In the genomic region with DNA sequence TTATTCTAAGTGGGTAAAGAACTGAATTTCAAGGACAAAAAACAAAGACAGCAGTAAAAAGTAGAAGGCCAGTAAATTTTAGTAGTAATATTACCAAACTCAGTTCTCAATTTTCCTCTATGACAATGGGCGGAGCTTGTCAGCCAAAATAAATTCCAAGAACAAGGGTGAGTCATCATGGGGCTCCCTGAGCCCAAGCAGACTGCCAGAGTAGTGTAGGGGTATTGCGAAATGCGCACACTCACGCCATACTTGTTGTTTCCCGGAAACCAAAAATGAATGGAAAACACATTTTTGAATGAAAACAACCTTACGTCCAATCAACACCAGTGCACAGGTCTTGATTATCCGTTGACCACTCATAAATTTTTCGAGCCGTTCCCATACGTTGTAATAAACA, we compare ENCODE assay signal across 4 worm cellular contexts.
TF ChIP-seq lines count a peak whose summit lies in the region.

No protein-coding gene starts in this region.

TF ChIP-seq in whole organism, L1 larva, 84 proteins besides CTCF, POLR2A, EP300 and RAD21 (continued from another document and continues in another):
- TF ChIP-seq nhr-28 (tag; optimal IDR thresholded peaks at IDR 0.05; lab: Kevin White, UChicago) (no peak), snu-23 (GFP tag; optimal IDR thresholded peaks at IDR 0.05; lab: Kevin White, UChicago) (no peak), xbp-1 (tag; optimal IDR thresholded peaks at IDR 0.05; lab: Kevin White, UChicago) (peak; percentile 13), pax-3 (tag; optimal IDR thresholded peaks at IDR 0.05; lab: Kevin White, UChicago) (peak; percentile 19), ceh-63 (GFP tag; optimal IDR thresholded peaks at IDR 0.05; lab: Kevin White, UChicago) (no peak), dsc-1 (tag; optimal IDR thresholded peaks at IDR 0.05; lab: Kevin White, UChicago) (peak; percentile 65), ama-1 (optimal IDR thresholded peaks at IDR 0.05; lab: Kevin White, UChicago) (no peak), ceh-82 (tag; optimal IDR thresholded peaks at IDR 0.05; lab: Kevin White, UChicago) (peak in 2 of 3 experiments; percentile 1 to 15), nhr-11 (tag; optimal IDR thresholded peaks at IDR 0.05; lab: Kevin White, UChicago) (peak; percentile 56), mdl-1 (tag; optimal IDR thresholded peaks at IDR 0.05; lab: Kevin White, UChicago) (no peak), C34B4.2 (tag; optimal IDR thresholded peaks at IDR 0.05; lab: Kevin White, UChicago) (no peak), blmp-1 (tag; optimal IDR thresholded peaks at IDR 0.05; lab: Kevin White, UChicago) (no peak), lin-13 (GFP tag; optimal IDR thresholded peaks at IDR 0.05; lab: Kevin White, UChicago) (peak; percentile 12), nhr-12 (tag; optimal IDR thresholded peaks at IDR 0.05; lab: Kevin White, UChicago) (no peak), tlp-1 (tag; optimal IDR thresholded peaks at IDR 0.05; lab: Kevin White, UChicago) (no peak), fkh-4 (tag; optimal IDR thresholded peaks at IDR 0.05; lab: Kevin White, UChicago; ENCODE audit: borderline replicate concordance) (no peak), mef-2 (tag; optimal IDR thresholded peaks at IDR 0.05; lab: Kevin White, UChicago) (peak; percentile 1), rnt-1 (tag; optimal IDR thresholded peaks at IDR 0.05; lab: Kevin White, UChicago) (no peak), lin-39 (tag; optimal IDR thresholded peaks at IDR 0.05; lab: Kevin White, UChicago) (no peak), unc-62 (GFP tag; optimal IDR thresholded peaks at IDR 0.05; lab: Kevin White, UChicago) (no peak), nhr-90 (tag; optimal IDR thresholded peaks at IDR 0.05; lab: Kevin White, UChicago; ENCODE audit: poor library complexity) (no peak), lin-15B (tag; optimal IDR thresholded peaks at IDR 0.05; lab: Kevin White, UChicago) (no peak), tbx-2 (tag; optimal IDR thresholded peaks at IDR 0.05; lab: Kevin White, UChicago) (peak; percentile 22), egl-13 (tag; optimal IDR thresholded peaks at IDR 0.05; lab: Kevin White, UChicago) (peak; percentile 59), ces-1 (GFP tag; optimal IDR thresholded peaks at IDR 0.05; lab: Kevin White, UChicago) (no peak), vab-15 (tag; optimal IDR thresholded peaks at IDR 0.05; lab: Kevin White, UChicago) (no peak), fkh-10 (GFP tag; optimal IDR thresholded peaks at IDR 0.05; lab: Kevin White, UChicago) (no peak), pqm-1 (tag; optimal IDR thresholded peaks at IDR 0.05; lab: Kevin White, UChicago) (no peak), unc-30 (tag; optimal IDR thresholded peaks at IDR 0.05; lab: Kevin White, UChicago) (no peak), zip-4 (GFP tag; optimal IDR thresholded peaks at IDR 0.05; lab: Kevin White, UChicago) (peak; percentile 84), swsn-7 (tag; optimal IDR thresholded peaks at IDR 0.05; lab: Kevin White, UChicago) (peak; percentile 63), ztf-4 (tag; optimal IDR thresholded peaks at IDR 0.05; lab: Kevin White, UChicago) (peak; percentile 38), dpl-1 (GFP tag; optimal IDR thresholded peaks at IDR 0.05; lab: Kevin White, UChicago) (no peak)

TF ChIP-seq in whole organism, L2 larva, 48 proteins besides CTCF, POLR2A, EP300 and RAD21 (continued from another document):
- TF ChIP-seq sma-9 (GFP tag; optimal IDR thresholded peaks at IDR 0.05; lab: Kevin White, UChicago) = peak; percentile 77
- TF ChIP-seq sma-9 (tag; optimal IDR thresholded peaks at IDR 0.05; lab: Kevin White, UChicago) = no peak
- TF ChIP-seq lsy-2 (tag; optimal IDR thresholded peaks at IDR 0.05; lab: Kevin White, UChicago) = peak in 1 of 2 experiments; percentile 71
- TF ChIP-seq aly-2 (tag; optimal IDR thresholded peaks at IDR 0.05; lab: Kevin White, UChicago) = no peak
- TF ChIP-seq nhr-23 (tag; optimal IDR thresholded peaks at IDR 0.05; lab: Kevin White, UChicago) = no peak
- TF ChIP-seq elt-1 (tag; optimal IDR thresholded peaks at IDR 0.05; lab: Kevin White, UChicago) = no peak
- no peak for TF ChIP-seq lin-39 (tag; optimal IDR thresholded peaks at IDR 0.05; lab: Kevin White, UChicago)
- TF ChIP-seq sem-4 (tag; optimal IDR thresholded peaks at IDR 0.05; lab: Kevin White, UChicago) = peak; percentile 28

TF ChIP-seq in whole organism, L3 larva, 47 proteins besides CTCF, POLR2A, EP300 and RAD21 (continued from another document):
- no peak for TF ChIP-seq nhr-67 (tag; optimal IDR thresholded peaks at IDR 0.05; lab: Kevin White, UChicago)
- TF ChIP-seq nhr-23 (tag; optimal IDR thresholded peaks at IDR 0.05; lab: Kevin White, UChicago) = no peak
- no peak for TF ChIP-seq ceh-16 (tag; optimal IDR thresholded peaks at IDR 0.05; lab: Kevin White, UChicago)
- no peak for TF ChIP-seq pqm-1 (tag; optimal IDR thresholded peaks at IDR 0.05; lab: Kevin White, UChicago)
- no peak for TF ChIP-seq mml-1 (tag; optimal IDR thresholded peaks at IDR 0.05; lab: Kevin White, UChicago)
- no peak for TF ChIP-seq nhr-77 (tag; optimal IDR thresholded peaks at IDR 0.05; lab: Kevin White, UChicago)
- no peak for TF ChIP-seq nhr-43 (tag; optimal IDR thresholded peaks at IDR 0.05; lab: Kevin White, UChicago; ENCODE audit: poor library complexity, severe bottlenecking)
- TF ChIP-seq unc-62 (GFP tag; optimal IDR thresholded peaks at IDR 0.05; lab: Kevin White, UChicago) = no peak
- TF ChIP-seq ceh-82 (tag; optimal IDR thresholded peaks at IDR 0.05; lab: Kevin White, UChicago) = no peak
- TF ChIP-seq nhr-11 (tag; optimal IDR thresholded peaks at IDR 0.05; lab: Kevin White, UChicago) = peak; percentile 74
- TF ChIP-seq zag-1 (tag; optimal IDR thresholded peaks at IDR 0.05; lab: Kevin White, UChicago) = no peak
- TF ChIP-seq ceh-9 (tag; optimal IDR thresholded peaks at IDR 0.05; lab: Kevin White, UChicago) = no peak
- no peak for TF ChIP-seq nhr-25 (tag; optimal IDR thresholded peaks at IDR 0.05; lab: Kevin White, UChicago)
- no peak for TF ChIP-seq eor-1 (tag; optimal IDR thresholded peaks at IDR 0.05; lab: Kevin White, UChicago)
- TF ChIP-seq egl-27 (tag; optimal IDR thresholded peaks at IDR 0.05; lab: Kevin White, UChicago) = no peak
- TF ChIP-seq lin-15B (tag; optimal IDR thresholded peaks at IDR 0.05; lab: Kevin White, UChicago) = peak; percentile 3
- no peak for TF ChIP-seq fkh-2 (tag; optimal IDR thresholded peaks at IDR 0.05; lab: Kevin White, UChicago)
- TF ChIP-seq lin-39 (tag; optimal IDR thresholded peaks at IDR 0.05; lab: Kevin White, UChicago) = peak; percentile 38
- TF ChIP-seq ztf-11 (tag; optimal IDR thresholded peaks at IDR 0.05; lab: Kevin White, UChicago) = no peak
- no peak for TF ChIP-seq unc-39 (tag; optimal IDR thresholded peaks at IDR 0.05; lab: Kevin White, UChicago)
- TF ChIP-seq egl-5 (tag; optimal IDR thresholded peaks at IDR 0.05; lab: Kevin White, UChicago) = no peak
- TF ChIP-seq elt-3 (tag; optimal IDR thresholded peaks at IDR 0.05; lab: Kevin White, UChicago) = no peak
- peak; percentile 57 for TF ChIP-seq jun-1 (tag; optimal IDR thresholded peaks at IDR 0.05; lab: Kevin White, UChicago)
- TF ChIP-seq skn-1 (tag; optimal IDR thresholded peaks at IDR 0.05; lab: Kevin White, UChicago) = no peak
- no peak for TF ChIP-seq elt-1 (tag; optimal IDR thresholded peaks at IDR 0.05; lab: Kevin White, UChicago)
- TF ChIP-seq lsy-12 (tag; optimal IDR thresholded peaks at IDR 0.05; lab: Kevin White, UChicago) = no peak
- no peak for TF ChIP-seq elt-2 (tag; optimal IDR thresholded peaks at IDR 0.05; lab: Kevin White, UChicago)

TF ChIP-seq in whole organism, L4 larva, 104 proteins besides CTCF, POLR2A, EP300 and RAD21 (continued from another document and continues in another):
- TF ChIP-seq zip-2 (tag; optimal IDR thresholded peaks at IDR 0.05; lab: Kevin White, UChicago) = no peak
- TF ChIP-seq nhr-28 (tag; optimal IDR thresholded peaks at IDR 0.05; lab: Kevin White, UChicago) = no peak
- no peak for TF ChIP-seq ceh-62 (tag; optimal IDR thresholded peaks at IDR 0.05; lab: Kevin White, UChicago)
- TF ChIP-seq madf-5 (GFP tag; IDR thresholded peaks at IDR 0.05; lab: Robert Waterston, UW) = no peak
- TF ChIP-seq attf-4 (tag; optimal IDR thresholded peaks at IDR 0.05; lab: Kevin White, UChicago) = no peak
- no peak for TF ChIP-seq nhr-42 (GFP tag; IDR thresholded peaks at IDR 0.05; lab: Robert Waterston, UW)
- TF ChIP-seq ces-1 (GFP tag; optimal IDR thresholded peaks at IDR 0.05; lab: Kevin White, UChicago) = no peak
- no peak for TF ChIP-seq sdz-12 (GFP tag; optimal IDR thresholded peaks at IDR 0.05; lab: Kevin White, UChicago)
- no peak for TF ChIP-seq spr-1 (tag; optimal IDR thresholded peaks at IDR 0.05; lab: Kevin White, UChicago)
- TF ChIP-seq nhr-77 (tag; optimal IDR thresholded peaks at IDR 0.05; lab: Kevin White, UChicago) = no peak
- no peak for TF ChIP-seq nhr-6 (tag; optimal IDR thresholded peaks at IDR 0.05; lab: Kevin White, UChicago)
- TF ChIP-seq nhr-11 (tag; optimal IDR thresholded peaks at IDR 0.05; lab: Kevin White, UChicago) = peak; percentile 76
- no peak for TF ChIP-seq dmd-6 (GFP tag; IDR thresholded peaks at IDR 0.05; lab: Robert Waterston, UW)
- no peak for TF ChIP-seq spr-3 (GFP tag; optimal IDR thresholded peaks at IDR 0.05; lab: Kevin White, UChicago)
- TF ChIP-seq nhr-25 (tag; optimal IDR thresholded peaks at IDR 0.05; lab: Kevin White, UChicago; ENCODE audit: borderline replicate concordance, insufficient read depth) = no peak
- no peak for TF ChIP-seq dmd-9 (GFP tag; IDR thresholded peaks at IDR 0.05; lab: Robert Waterston, UW)
- TF ChIP-seq mes-2 (tag; optimal IDR thresholded peaks at IDR 0.05; lab: Kevin White, UChicago; ENCODE audit: poor library complexity, severe bottlenecking) = no peak
- TF ChIP-seq ceh-44 (GFP tag; IDR thresholded peaks at IDR 0.05; lab: Robert Waterston, UW) = no peak
- 0 out of 2 replicates have a peak, but pooled peaks have one; percentile 17 for TF ChIP-seq ctbp-1 (GFP tag; IDR thresholded peaks at IDR 0.05; lab: Robert Waterston, UW)
- no peak for TF ChIP-seq fos-1 (tag; optimal IDR thresholded peaks at IDR 0.05; lab: Kevin White, UChicago)
- TF ChIP-seq D1046.2 (GFP tag; IDR thresholded peaks at IDR 0.05; lab: Robert Waterston, UW) = no peak
- TF ChIP-seq pqm-1 (tag; optimal IDR thresholded peaks at IDR 0.05; lab: Kevin White, UChicago) = no peak
- peak; percentile 38 for TF ChIP-seq hlh-30 (tag; optimal IDR thresholded peaks at IDR 0.05; lab: Kevin White, UChicago; ENCODE audit: insufficient read depth)
- TF ChIP-seq zfp-3 (GFP tag; conservative IDR thresholded peaks at IDR 0.05; lab: Robert Waterston, UW) = no peak
- no peak for TF ChIP-seq Y75B8A.6 (GFP tag; IDR thresholded peaks at IDR 0.05; lab: Robert Waterston, UW)
- no peak for TF ChIP-seq dmd-8 (GFP tag; IDR thresholded peaks at IDR 0.05; lab: Robert Waterston, UW)
- TF ChIP-seq lin-15B (tag; optimal IDR thresholded peaks at IDR 0.05; lab: Kevin White, UChicago) = no peak
- no peak for TF ChIP-seq F44E2.7 (GFP tag; IDR thresholded peaks at IDR 0.05; lab: Robert Waterston, UW)
- no peak for TF ChIP-seq nhr-41 (GFP tag; IDR thresholded peaks at IDR 0.05; lab: Robert Waterston, UW)
- TF ChIP-seq T26A8.4 (GFP tag; IDR thresholded peaks at IDR 0.05; lab: Robert Waterston, UW) = no peak
- TF ChIP-seq vab-7 (GFP tag; IDR thresholded peaks at IDR 0.05; lab: Robert Waterston, UW) = no peak
- TF ChIP-seq lim-7 (GFP tag; IDR thresholded peaks at IDR 0.05; lab: Robert Waterston, UW) = no peak
- TF ChIP-seq fkh-10 (GFP tag; optimal IDR thresholded peaks at IDR 0.05; lab: Kevin White, UChicago) = peak; percentile 38
- TF ChIP-seq zip-11 (GFP tag; IDR thresholded peaks at IDR 0.05; lab: Robert Waterston, UW) = no peak
- no peak for TF ChIP-seq arid-1 (GFP tag; conservative IDR thresholded peaks at IDR 0.05; lab: Robert Waterston, UW)
- TF ChIP-seq saeg-2 (GFP tag; IDR thresholded peaks at IDR 0.05; lab: Robert Waterston, UW) = no peak
- TF ChIP-seq tra-1 (GFP tag; IDR thresholded peaks at IDR 0.05; lab: Robert Waterston, UW) = no peak
- TF ChIP-seq lin-29 (GFP tag; IDR thresholded peaks at IDR 0.05; lab: Robert Waterston, UW) = no peak
- no peak for TF ChIP-seq zfp-2 (tag; optimal IDR thresholded peaks at IDR 0.05; lab: Kevin White, UChicago)
- no peak for TF ChIP-seq lir-3 (tag; optimal IDR thresholded peaks at IDR 0.05; lab: Kevin White, UChicago)
- peak in 1 of 2 experiments; percentile 96 for TF ChIP-seq unc-62 (GFP tag; optimal IDR thresholded peaks at IDR 0.05 in 1 of 2; lab: Kevin White, UChicago)
- TF ChIP-seq unc-62 (tag; optimal IDR thresholded peaks at IDR 0.05; lab: Kevin White, UChicago) = no peak
- no peak for TF ChIP-seq zag-1 (tag; optimal IDR thresholded peaks at IDR 0.05; lab: Kevin White, UChicago)
- TF ChIP-seq nhr-111 (GFP tag; optimal IDR thresholded peaks at IDR 0.05; lab: Kevin White, UChicago) = no peak
- no peak for TF ChIP-seq nhr-102 (tag; optimal IDR thresholded peaks at IDR 0.05; lab: Kevin White, UChicago)
- TF ChIP-seq hmg-1.1 (GFP tag; IDR thresholded peaks at IDR 0.05; lab: Robert Waterston, UW) = peak; percentile 41; the same call in 1 of the 2 replicates
- no peak for TF ChIP-seq Y48G9A.11 (GFP tag; IDR thresholded peaks at IDR 0.05; lab: Robert Waterston, UW)
- TF ChIP-seq dpl-1 (GFP tag; optimal IDR thresholded peaks at IDR 0.05; lab: Kevin White, UChicago) = peak; percentile 8
- no peak for TF ChIP-seq cey-2 (tag; optimal IDR thresholded peaks at IDR 0.05; lab: Kevin White, UChicago; ENCODE audit: borderline replicate concordance, insufficient read depth)
- TF ChIP-seq ceh-82 (tag; optimal IDR thresholded peaks at IDR 0.05; lab: Kevin White, UChicago) = no peak
- no peak for TF ChIP-seq egl-27 (tag; optimal IDR thresholded peaks at IDR 0.05; lab: Kevin White, UChicago)
- no peak for TF ChIP-seq lin-38 (GFP tag; IDR thresholded peaks at IDR 0.05; lab: Robert Waterston, UW)
- no peak for TF ChIP-seq nhr-48 (tag; optimal IDR thresholded peaks at IDR 0.05; lab: Kevin White, UChicago)
- no peak for TF ChIP-seq hif-1 (tag; optimal IDR thresholded peaks at IDR 0.05; lab: Kevin White, UChicago)
- TF ChIP-seq ztf-11 (tag; optimal IDR thresholded peaks at IDR 0.05; lab: Kevin White, UChicago) = no peak
- no peak for TF ChIP-seq snpc-4 (tag; optimal IDR thresholded peaks at IDR 0.05; lab: Kevin White, UChicago)
- TF ChIP-seq Y5F2A.4 (GFP tag; optimal IDR thresholded peaks at IDR 0.05; lab: Kevin White, UChicago) = no peak
- no peak for TF ChIP-seq R02D3.7 (tag; optimal IDR thresholded peaks at IDR 0.05; lab: Kevin White, UChicago)
- TF ChIP-seq Y105C5A.15 (GFP tag; IDR thresholded peaks at IDR 0.05; lab: Robert Waterston, UW) = no peak
- TF ChIP-seq unc-130 (GFP tag; optimal IDR thresholded peaks at IDR 0.05; lab: Kevin White, UChicago) = no peak
- TF ChIP-seq mxl-2 (GFP tag; conservative IDR thresholded peaks at IDR 0.05; lab: Robert Waterston, UW) = no peak
- TF ChIP-seq mep-1 (tag; optimal IDR thresholded peaks at IDR 0.05; lab: Kevin White, UChicago) = peak; percentile 52
- peak in 1 of 2 experiments; percentile 60 for TF ChIP-seq lsy-2 (tag; optimal IDR thresholded peaks at IDR 0.05; lab: Kevin White, UChicago)
- TF ChIP-seq ceh-32 (tag; optimal IDR thresholded peaks at IDR 0.05; lab: Kevin White, UChicago; ENCODE audit: poor library complexity) = no peak
- no peak for TF ChIP-seq ceh-20 (GFP tag; IDR thresholded peaks at IDR 0.05; lab: Robert Waterston, UW)
- TF ChIP-seq F49E8.2 (tag; optimal IDR thresholded peaks at IDR 0.05; lab: Kevin White, UChicago; ENCODE audit: borderline replicate concordance) = no peak
- peak; percentile 51 for TF ChIP-seq aha-1 (tag; lab: Kevin White, UChicago)
- TF ChIP-seq daf-12 (tag; optimal IDR thresholded peaks at IDR 0.05; lab: Kevin White, UChicago) = no peak
- no peak for TF ChIP-seq php-3 (GFP tag; IDR thresholded peaks at IDR 0.05; lab: Robert Waterston, UW)
- no peak for TF ChIP-seq tag-97 (GFP tag; IDR thresholded peaks at IDR 0.05; lab: Robert Waterston, UW)
- no peak for TF ChIP-seq ZK337.2 (GFP tag; IDR thresholded peaks at IDR 0.05; lab: Robert Waterston, UW)
- TF ChIP-seq lin-39 (tag; optimal IDR thresholded peaks at IDR 0.05; lab: Kevin White, UChicago) = no peak
- TF ChIP-seq daf-16 (GFP tag; optimal IDR thresholded peaks at IDR 0.05; lab: Kevin White, UChicago) = no peak
- TF ChIP-seq daf-16 (tag; optimal IDR thresholded peaks at IDR 0.05; lab: Kevin White, UChicago) = peak; percentile 79
